Worm (Caenorhabditis elegans) whole organism, L2 larva: Measurements from ENCODE around the gene ZC317.2.

Source experiments
- C34F6.9 ChIP-seq: fragments of 150-350 bp; optimal IDR thresholded peaks from 2 replicates; lab custom pipeline; 2014; ENCODE audit warnings: missing biosample characterization, missing genetic modification characterization
- F13H6.1 ChIP-seq: sonication (generic microtip); optimal IDR thresholded peaks from 2 replicates; lab custom pipeline; 2016; ENCODE audit warnings: missing genetic modification characterization, missing compliant biosample characterization
- Y55F3AM.14 ChIP-seq: fragments of 200-800 bp; sonication (Bioruptor generic); optimal IDR thresholded peaks from 2 replicates; lab custom pipeline; 2018; ENCODE audit warnings: mild to moderate bottlenecking, missing genetic modification characterization, missing compliant biosample characterization
- ZK546.5 ChIP-seq: sonication (generic microtip); optimal IDR thresholded peaks from 2 replicates; lab custom pipeline; 2017; ENCODE audit warnings: missing biosample characterization, missing genetic modification characterization
- alr-1 ChIP-seq: fragments of 150-350 bp; optimal IDR thresholded peaks from 2 replicates; lab custom pipeline; 2014; ENCODE audit warnings: missing biosample characterization, missing genetic modification characterization
- aly-2 ChIP-seq: fragments of 150-350 bp; optimal IDR thresholded peaks from 2 replicates; lab custom pipeline; 2014; ENCODE audit warnings: missing biosample characterization, missing genetic modification characterization
- ama-1 ChIP-seq: fragments of 150-350 bp; optimal IDR thresholded peaks from 2 replicates; lab custom pipeline; 2018; ENCODE audit warnings: inconsistent platforms
- blmp-1 ChIP-seq: sonication (generic microtip); optimal IDR thresholded peaks from 2 replicates; lab custom pipeline; 2017; ENCODE audit warnings: missing genetic modification characterization, mild to moderate bottlenecking, missing compliant biosample characterization, antibody characterized with exemption, moderate library complexity; ENCODE audit not compliant: insufficient read depth
- ceh-16 ChIP-seq: fragments of 150-350 bp; optimal IDR thresholded peaks from 2 replicates; lab custom pipeline; 2014; ENCODE audit warnings: missing biosample characterization, missing genetic modification characterization
- crh-2 ChIP-seq: sonication (generic microtip); optimal IDR thresholded peaks from 2 replicates; lab custom pipeline; 2017; ENCODE audit warnings: missing biosample characterization, missing genetic modification characterization
- egl-27 ChIP-seq: sonication (generic microtip); optimal IDR thresholded peaks from 3 replicates; lab custom pipeline; 2017; ENCODE audit warnings: missing biosample characterization, missing genetic modification reagents, missing genetic modification characterization
- elt-1 ChIP-seq: fragments of 150-350 bp; optimal IDR thresholded peaks from 2 replicates; lab custom pipeline; 2014; ENCODE audit warnings: missing biosample characterization, missing genetic modification characterization
- elt-3 ChIP-seq: sonication (generic microtip); optimal IDR thresholded peaks from 2 replicates; lab custom pipeline; 2017; ENCODE audit warnings: missing biosample characterization, missing genetic modification characterization
- fos-1 ChIP-seq: fragments of 150-350 bp; optimal IDR thresholded peaks from 2 replicates; lab custom pipeline; 2014; ENCODE audit warnings: missing biosample characterization, missing genetic modification characterization
- gmeb-1 ChIP-seq: fragments of 150-350 bp; optimal IDR thresholded peaks from 2 replicates; lab custom pipeline; 2014; ENCODE audit warnings: missing biosample characterization, missing genetic modification characterization
- lin-11 ChIP-seq: fragments of 150-350 bp; sonication (generic microtip); optimal IDR thresholded peaks from 2 replicates; lab custom pipeline; 2014; ENCODE audit warnings: missing biosample characterization, missing genetic modification characterization, inconsistent platforms, mixed read lengths
- lin-13 ChIP-seq: fragments of 150-350 bp; optimal IDR thresholded peaks from 2 replicates; lab custom pipeline; 2014; ENCODE audit warnings: missing biosample characterization, missing genetic modification reagents, missing genetic modification characterization
- lin-39 ChIP-seq: fragments of 150-350 bp; optimal IDR thresholded peaks from 2 replicates; lab custom pipeline; 2014; ENCODE audit warnings: missing biosample characterization, missing genetic modification reagents, missing genetic modification characterization
- lsy-2 ChIP-seq, 2 experiments: fragments of 150-350 bp in 1 of 2; sonication (generic microtip) in 1 of 2; optimal IDR thresholded peaks; 2 replicates each; lab custom pipeline; 2014 to 2017; ENCODE audit warnings: missing biosample characterization in 2 of 2, missing genetic modification characterization in 2 of 2
- mab-5 ChIP-seq: fragments of 150-350 bp; optimal IDR thresholded peaks from 2 replicates; lab custom pipeline; 2014; ENCODE audit warnings: missing biosample characterization, missing genetic modification characterization
- mbf-1 ChIP-seq: sonication (generic microtip); optimal IDR thresholded peaks from 2 replicates; lab custom pipeline; 2017; ENCODE audit warnings: missing biosample characterization, missing genetic modification characterization
- mdl-1 ChIP-seq, 2 experiments: fragments of 150-350 bp in 1 of 2; sonication (generic microtip) in 1 of 2; optimal IDR thresholded peaks; 2 replicates each; lab custom pipeline; 2017; ENCODE audit warnings: missing biosample characterization in 2 of 2, missing genetic modification characterization in 2 of 2
- nhr-10 ChIP-seq: sonication (generic microtip); optimal IDR thresholded peaks from 2 replicates; lab custom pipeline; 2017; ENCODE audit warnings: missing biosample characterization, missing genetic modification characterization
- nhr-11 ChIP-seq: fragments of 150-350 bp; optimal IDR thresholded peaks from 2 replicates; lab custom pipeline; 2014; ENCODE audit warnings: missing biosample characterization, missing genetic modification characterization
- nhr-12 ChIP-seq: fragments of 150-350 bp; optimal IDR thresholded peaks from 2 replicates; lab custom pipeline; 2014; ENCODE audit warnings: missing biosample characterization, missing genetic modification characterization
- nhr-129 ChIP-seq: fragments of 150-350 bp; optimal IDR thresholded peaks from 2 replicates; lab custom pipeline; 2014; ENCODE audit warnings: missing biosample characterization, missing genetic modification characterization
- nhr-21 ChIP-seq: fragments of 150-350 bp; optimal IDR thresholded peaks from 2 replicates; lab custom pipeline; 2014; ENCODE audit warnings: missing biosample characterization, missing genetic modification characterization
- nhr-23 ChIP-seq: fragments of 150-350 bp; optimal IDR thresholded peaks from 2 replicates; lab custom pipeline; 2014; ENCODE audit warnings: missing biosample characterization, missing genetic modification reagents, missing genetic modification characterization
- nhr-237 ChIP-seq: fragments of 150-350 bp; optimal IDR thresholded peaks from 2 replicates; lab custom pipeline; 2014; ENCODE audit warnings: missing biosample characterization, missing genetic modification characterization
- nhr-25 ChIP-seq: fragments of 150-350 bp; sonication (generic microtip); optimal IDR thresholded peaks from 3 replicates; lab custom pipeline; 2014; ENCODE audit warnings: missing biosample characterization, missing genetic modification characterization
- nhr-6 ChIP-seq: fragments of 150-350 bp; optimal IDR thresholded peaks from 2 replicates; lab custom pipeline; 2014; ENCODE audit warnings: missing biosample characterization, missing genetic modification characterization
- peb-1 ChIP-seq: fragments of 150-350 bp; optimal IDR thresholded peaks from 2 replicates; lab custom pipeline; 2014; ENCODE audit warnings: missing biosample characterization, missing genetic modification characterization
- sma-3 ChIP-seq: sonication (generic microtip); optimal IDR thresholded peaks from 2 replicates; lab custom pipeline; 2016; ENCODE audit warnings: missing genetic modification reagents, missing genetic modification characterization, missing compliant biosample characterization
- sma-9 ChIP-seq, 2 experiments: fragments of 150-350 bp in 1 of 2; sonication (generic microtip) in 1 of 2; optimal IDR thresholded peaks; 2 replicates each; lab custom pipeline; 2014 to 2016; ENCODE audit warnings: missing genetic modification characterization in 2 of 2, mild to moderate bottlenecking in 1 of 2, missing biosample characterization in 1 of 2, missing compliant biosample characterization in 1 of 2, missing genetic modification reagents in 1 of 2, moderate library complexity in 1 of 2
- unc-39 ChIP-seq: fragments of 150-350 bp; optimal IDR thresholded peaks from 2 replicates; lab custom pipeline; 2014; ENCODE audit warnings: missing biosample characterization, missing genetic modification characterization
- unc-62 ChIP-seq: fragments of 150-350 bp; optimal IDR thresholded peaks from 2 replicates; lab custom pipeline; 2014; ENCODE audit warnings: missing biosample characterization, missing genetic modification reagents, missing genetic modification characterization
- ztf-1 ChIP-seq: fragments of 200-800 bp; sonication (Bioruptor generic); conservative IDR thresholded peaks from 2 replicates; pipeline ENCODE4 v1.3.6; 2022; ENCODE audit warnings: missing genetic modification characterization, missing compliant biosample characterization
- ztf-4 ChIP-seq: fragments of 150-350 bp; optimal IDR thresholded peaks from 2 replicates; lab custom pipeline; 2014; ENCODE audit warnings: missing biosample characterization, missing genetic modification characterization

ZC317.2 gene

ce11 chrV:5412808-5413405 lies 47.0 kb upstream of the ZC317.2 start, which contains the start of gene F08F3.10:
F08F3.10 (plus strand) TSS chrV:5413355.
- TF ChIP-seq nhr-12 (tag; lab: Kevin White, UChicago) (no peak), unc-62 (no peak), sma-9 (GFP tag; optimal IDR thresholded peaks at IDR 0.05; lab: Kevin White, UChicago) (peak; percentile 69), sma-9 (tag; optimal IDR thresholded peaks at IDR 0.05; lab: Kevin White, UChicago) (no peak), nhr-25 (tag; lab: Kevin White, UChicago) (peak; percentile 34), blmp-1 (tag; lab: Kevin White, UChicago) (peak; percentile 44), crh-2 (tag; lab: Kevin White, UChicago) (no peak), lin-39 (no peak), nhr-10 (no peak)

ce11 chrV:5419915-5420314 lies 40.0 kb upstream of the ZC317.2 start, which contains the start of gene F08F3.6:
F08F3.6 (minus strand) TSS chrV:5420067.
- TF ChIP-seq lin-13 (GFP tag; lab: Kevin White, UChicago) (no peak), unc-62 (no peak), ZK546.5 (tag; lab: Kevin White, UChicago) (no peak), F13H6.1 (no peak), peb-1 (tag; lab: Kevin White, UChicago) (no peak), blmp-1 (tag; lab: Kevin White, UChicago) (no peak), unc-39 (tag; lab: Kevin White, UChicago) (no peak)

- TF ChIP-seq mab-5 (tag; lab: Kevin White, UChicago), result no peak
- TF ChIP-seq nhr-129 (tag; lab: Kevin White, UChicago), result peak; percentile 26
Measured at ce11 chrV:5423120-5423519, 36.8 kb upstream of the ZC317.2 start, which contains the start of gene cyp-14A5. cyp-14A5 (minus strand) TSS chrV:5423282.

- TF ChIP-seq alr-1 (tag; lab: Kevin White, UChicago), result no peak
- no peak for TF ChIP-seq ztf-1 (GFP tag; lab: Robert Waterston, UW)
- peak; percentile 97 for TF ChIP-seq sma-9 (GFP tag; optimal IDR thresholded peaks at IDR 0.05; lab: Kevin White, UChicago)
- no peak for TF ChIP-seq sma-9 (tag; optimal IDR thresholded peaks at IDR 0.05; lab: Kevin White, UChicago)
- peak; percentile 74 for TF ChIP-seq nhr-6
- TF ChIP-seq nhr-129 (tag; lab: Kevin White, UChicago), result peak; percentile 34
- peak; percentile 73 for TF ChIP-seq nhr-21 (tag; lab: Kevin White, UChicago)
- peak; percentile 68 for TF ChIP-seq blmp-1 (tag; lab: Kevin White, UChicago)
- peak; percentile 85 to 93 for TF ChIP-seq mdl-1 (tag; optimal IDR thresholded peaks at IDR 0.05; lab: Kevin White, UChicago)
- TF ChIP-seq nhr-25 (tag; lab: Kevin White, UChicago), result peak; percentile 84
- peak; percentile 0 for TF ChIP-seq C34F6.9 (tag; lab: Kevin White, UChicago)
- TF ChIP-seq elt-3, result no peak
- no peak for TF ChIP-seq unc-39 (tag; lab: Kevin White, UChicago)
- TF ChIP-seq mab-5 (tag; lab: Kevin White, UChicago), result no peak
- TF ChIP-seq elt-1 (tag; lab: Kevin White, UChicago), result peak; percentile 97
- TF ChIP-seq aly-2 (tag; lab: Kevin White, UChicago), result no peak
- TF ChIP-seq egl-27 (tag; lab: Kevin White, UChicago), result peak; percentile 43
- TF ChIP-seq nhr-237 (tag; lab: Kevin White, UChicago), result no peak
- no peak for TF ChIP-seq Y55F3AM.14 (GFP tag; lab: Kevin White, UChicago)
- peak; percentile 92 for TF ChIP-seq ceh-16 (tag; lab: Kevin White, UChicago)
- no peak for TF ChIP-seq ztf-4 (tag; lab: Kevin White, UChicago)
- no peak for TF ChIP-seq ZK546.5 (tag; lab: Kevin White, UChicago)
- peak; percentile 46 for TF ChIP-seq gmeb-1 (tag; lab: Kevin White, UChicago)
- TF ChIP-seq nhr-11 (tag; lab: Kevin White, UChicago), result no peak
- TF ChIP-seq nhr-23, result peak; percentile 90
- peak; percentile 97 for TF ChIP-seq fos-1 (tag; lab: Kevin White, UChicago)
- TF ChIP-seq sma-3 (GFP tag; lab: Kevin White, UChicago), result peak; percentile 79
- TF ChIP-seq crh-2 (tag; lab: Kevin White, UChicago), result peak; percentile 84
- no peak for TF ChIP-seq ama-1 (lab: Kevin White, UChicago)
- TF ChIP-seq lsy-2 (tag; optimal IDR thresholded peaks at IDR 0.05; lab: Kevin White, UChicago), result no peak
- no peak for TF ChIP-seq mbf-1 (tag; lab: Kevin White, UChicago)
- TF ChIP-seq lin-11 (tag; lab: Kevin White, UChicago), result no peak
Measured at ce11 chrV:5425008-5425407, 34.9 kb upstream of the ZC317.2 start.
